Fruit fly (Drosophila melanogaster) whole organism, embryonic: ENCODE results near the gene CG14020.

Experiments used
- Antp ChIP-seq: fragments of 200-800 bp; sonication (Bioruptor generic); optimal IDR thresholded peaks from 3 replicates; lab custom pipeline; 2016; ENCODE audit warnings: missing biosample characterization, missing genetic modification characterization
- Atf-2 ChIP-seq: fragments of 200-800 bp; sonication (Bioruptor generic); optimal IDR thresholded peaks from 2 replicates; lab custom pipeline; 2016; ENCODE audit warnings: missing biosample characterization, missing genetic modification characterization
- B-H2 ChIP-seq: fragments of 200-800 bp; sonication (Bioruptor generic); optimal IDR thresholded peaks from 2 replicates; lab custom pipeline; 2018; ENCODE audit warnings: missing biosample characterization, mild to moderate bottlenecking, missing genetic modification characterization
- CG10267 ChIP-seq: fragments of 200-800 bp; sonication (Bioruptor generic); optimal IDR thresholded peaks from 2 replicates; lab custom pipeline; 2018; ENCODE audit warnings: missing biosample characterization, mild to moderate bottlenecking, missing genetic modification characterization, moderate library complexity
- CG11504 ChIP-seq: fragments of 200-800 bp; sonication (Bioruptor generic); optimal IDR thresholded peaks from 3 replicates; lab custom pipeline; 2019; ENCODE audit warnings: missing biosample characterization, mild to moderate bottlenecking, missing genetic modification characterization, moderate library complexity
- CG11560 ChIP-seq: fragments of 200-800 bp; sonication (Bioruptor generic); IDR thresholded peaks from 3 replicates; pipeline ENCODE4 v1.3.6; 2022; ENCODE audit warnings: missing biosample characterization, missing genetic modification characterization
- CG1603 ChIP-seq: fragments of 200-800 bp; sonication (Bioruptor generic); optimal IDR thresholded peaks from 2 replicates; lab custom pipeline; 2019; ENCODE audit warnings: missing biosample characterization, mild to moderate bottlenecking, missing genetic modification characterization, moderate library complexity
- CG16815 ChIP-seq: fragments of 200-800 bp; sonication (Bioruptor generic); optimal IDR thresholded peaks from 3 replicates; lab custom pipeline; 2017; ENCODE audit warnings: missing biosample characterization, mild to moderate bottlenecking, missing genetic modification characterization
- CG2889 ChIP-seq: fragments of 200-800 bp; sonication (Bioruptor generic); IDR thresholded peaks from 3 replicates; pipeline ENCODE4 v1.3.6; 2022; ENCODE audit warnings: missing biosample characterization, missing genetic modification characterization
- CG32532 ChIP-seq: fragments of 200-800 bp; sonication (Bioruptor generic); IDR thresholded peaks from 2 replicates; pipeline ENCODE4 v1.3.6; 2022; ENCODE audit warnings: missing biosample characterization, missing genetic modification characterization
- CG43689 ChIP-seq: fragments of 200-800 bp; sonication (Bioruptor generic); IDR thresholded peaks from 2 replicates; pipeline ENCODE4 v1.3.6; 2022; ENCODE audit warnings: missing biosample characterization, missing genetic modification characterization
- CG4707 ChIP-seq: fragments of 200-800 bp; sonication (Bioruptor generic); optimal IDR thresholded peaks from 2 replicates; lab custom pipeline; 2018; ENCODE audit warnings: missing biosample characterization, mild to moderate bottlenecking, missing genetic modification characterization, moderate library complexity
- CG5953 ChIP-seq: fragments of 200-800 bp; sonication (Bioruptor generic); IDR thresholded peaks from 2 replicates; pipeline ENCODE4 v1.3.6; 2022; ENCODE audit warnings: missing biosample characterization, missing genetic modification characterization
- CG6254 ChIP-seq: fragments of 200-800 bp; sonication (Bioruptor generic); optimal IDR thresholded peaks from 3 replicates; lab custom pipeline; 2017; ENCODE audit warnings: mild to moderate bottlenecking, missing biosample characterization, missing genetic modification reagents, missing genetic modification characterization
- CG6813 ChIP-seq: fragments of 200-800 bp; sonication (Bioruptor generic); optimal IDR thresholded peaks from 2 replicates; lab custom pipeline; 2017; ENCODE audit warnings: missing biosample characterization, missing genetic modification characterization, mild to moderate bottlenecking, moderate library complexity, missing genetic modification reagents
- CG7556 ChIP-seq: fragments of 200-800 bp; sonication (Bioruptor generic); optimal IDR thresholded peaks from 2 replicates; lab custom pipeline; 2017; ENCODE audit warnings: missing biosample characterization, mild to moderate bottlenecking, missing genetic modification characterization
- CG7928 ChIP-seq: fragments of 200-800 bp; sonication (Bioruptor generic); optimal IDR thresholded peaks from 2 replicates; lab custom pipeline; 2017; ENCODE audit warnings: missing biosample characterization, mild to moderate bottlenecking, missing genetic modification characterization
- CG8089 ChIP-seq: fragments of 200-800 bp; sonication (Bioruptor generic); optimal IDR thresholded peaks from 3 replicates; lab custom pipeline; 2016; ENCODE audit warnings: missing biosample characterization, missing genetic modification characterization
- CG9727 ChIP-seq: fragments of 200-800 bp; sonication (Bioruptor generic); optimal IDR thresholded peaks from 3 replicates; lab custom pipeline; 2017; ENCODE audit warnings: missing biosample characterization, mild to moderate bottlenecking, missing genetic modification characterization
- D ChIP-seq, 2 experiments: fragments of 200-800 bp in 1 of 2; fragments of >200 bp in 1 of 2; sonication (Bioruptor generic) in 1 of 2; optimal IDR thresholded peaks; 2 replicates in 1 of 2; 3 replicates in 1 of 2; lab custom pipeline; 2017; ENCODE audit warnings: mild to moderate bottlenecking in 1 of 2, missing biosample characterization in 1 of 2, missing genetic modification characterization in 1 of 2, missing genetic modification reagents in 1 of 2
- Dad ChIP-seq: fragments of 200-800 bp; sonication (Bioruptor generic); optimal IDR thresholded peaks from 3 replicates; lab custom pipeline; 2016; ENCODE audit warnings: missing biosample characterization, missing genetic modification characterization
- Dfd ChIP-seq, 2 experiments: fragments of >200 bp; optimal IDR thresholded peaks; 2 replicates each; lab custom pipeline; 2017; ENCODE audit warnings: missing biosample characterization in 2 of 2, missing genetic modification characterization in 2 of 2
- E2f2 ChIP-seq: fragments of 200-800 bp; sonication (Bioruptor generic); IDR thresholded peaks from 2 replicates; pipeline ENCODE4 v1.3.6; 2022; ENCODE audit warnings: missing biosample characterization, missing genetic modification characterization
- GATAe ChIP-seq: fragments of 200-800 bp; sonication (Bioruptor generic); conservative IDR thresholded peaks from 2 replicates; pipeline ENCODE4 v1.3.6; 2022; ENCODE audit warnings: missing biosample characterization, missing genetic modification characterization
- Hsf ChIP-seq: fragments of 200-800 bp; sonication (Bioruptor generic); optimal IDR thresholded peaks from 3 replicates; lab custom pipeline; 2016; ENCODE audit warnings: missing biosample characterization, missing genetic modification characterization
- MBD-R2 ChIP-seq: fragments of 200-800 bp; sonication (Bioruptor generic); IDR thresholded peaks from 2 replicates; pipeline ENCODE4 v1.3.6; 2022; ENCODE audit warnings: missing biosample characterization, missing genetic modification characterization
- Max ChIP-seq: fragments of 200-800 bp; sonication (Bioruptor generic); optimal IDR thresholded peaks from 2 replicates; lab custom pipeline; 2016; ENCODE audit warnings: missing biosample characterization, mild to moderate bottlenecking, missing genetic modification characterization
- Nf-YC ChIP-seq: fragments of 200-800 bp; optimal IDR thresholded peaks from 3 replicates; lab custom pipeline; 2019; ENCODE audit warnings: missing biosample characterization, mild to moderate bottlenecking, missing genetic modification characterization, moderate library complexity
- Trl ChIP-seq, 3 experiments: fragments of >200 bp in 2 of 3; fragments of 200-800 bp in 1 of 3; sonication (Bioruptor generic) in 1 of 3; optimal IDR thresholded peaks; 2 replicates in 1 of 3; 3 replicates in 2 of 3; lab custom pipeline; 2016 to 2017; ENCODE audit warnings: missing biosample characterization in 1 of 3, missing genetic modification characterization in 1 of 3
- abd-A ChIP-seq: fragments of 200-800 bp; sonication (Bioruptor generic); optimal IDR thresholded peaks from 3 replicates; lab custom pipeline; 2019; ENCODE audit warnings: missing biosample characterization, mild to moderate bottlenecking, missing genetic modification characterization, moderate library complexity
- ara ChIP-seq: fragments of 200-800 bp; sonication (Bioruptor generic); IDR thresholded peaks from 2 replicates; pipeline ENCODE4 v1.3.6; 2022; ENCODE audit warnings: missing biosample characterization, missing genetic modification characterization
- bbx ChIP-seq: fragments of 200-800 bp; sonication (Bioruptor generic); IDR thresholded peaks from 2 replicates; pipeline ENCODE4 v1.3.6; 2022; ENCODE audit warnings: missing biosample characterization, missing genetic modification characterization; ENCODE audit not compliant: partially characterized antibody
- bcd ChIP-seq: fragments of 200-800 bp; sonication (Bioruptor generic); optimal IDR thresholded peaks from 2 replicates; lab custom pipeline; 2017; ENCODE audit warnings: missing biosample characterization, mild to moderate bottlenecking, missing genetic modification characterization
- cad ChIP-seq: fragments of >200 bp; optimal IDR thresholded peaks from 2 replicates; lab custom pipeline; 2017; ENCODE audit warnings: missing biosample characterization, missing genetic modification characterization
- ems ChIP-seq: fragments of 200-800 bp; sonication (Bioruptor generic); optimal IDR thresholded peaks from 3 replicates; lab custom pipeline; 2016; ENCODE audit warnings: missing biosample characterization, missing genetic modification characterization
- eve ChIP-seq, 2 experiments: fragments of >200 bp; optimal IDR thresholded peaks; 2 replicates each; lab custom pipeline; 2017; ENCODE audit warnings: missing biosample characterization in 2 of 2, missing genetic modification characterization in 2 of 2
- ewg ChIP-seq: fragments of 200-800 bp; sonication (Bioruptor generic); optimal IDR thresholded peaks from 3 replicates; lab custom pipeline; 2017; ENCODE audit warnings: mild to moderate bottlenecking, missing biosample characterization, missing genetic modification reagents, missing genetic modification characterization
- eyg ChIP-seq: fragments of 200-800 bp; sonication (Bioruptor generic); optimal IDR thresholded peaks from 3 replicates; lab custom pipeline; 2016; ENCODE audit warnings: missing biosample characterization, missing genetic modification characterization
- jing ChIP-seq: fragments of 200-800 bp; sonication (Bioruptor generic); optimal IDR thresholded peaks from 2 replicates; lab custom pipeline; 2018; ENCODE audit warnings: missing biosample characterization, mild to moderate bottlenecking, missing genetic modification characterization
- kni ChIP-seq: fragments of 200-800 bp; sonication (Bioruptor generic); optimal IDR thresholded peaks from 3 replicates; lab custom pipeline; 2017; ENCODE audit warnings: mild to moderate bottlenecking, missing biosample characterization, missing genetic modification reagents, missing genetic modification characterization
- nau ChIP-seq: fragments of 200-800 bp; sonication (Bioruptor generic); optimal IDR thresholded peaks from 3 replicates; lab custom pipeline; 2017; ENCODE audit warnings: missing biosample characterization, mild to moderate bottlenecking, missing genetic modification characterization, missing genetic modification reagents
- nerfin-1 ChIP-seq: fragments of 200-800 bp; sonication (Bioruptor generic); optimal IDR thresholded peaks from 3 replicates; lab custom pipeline; 2019; ENCODE audit warnings: missing biosample characterization, mild to moderate bottlenecking, missing genetic modification characterization, moderate library complexity
- peb ChIP-seq: fragments of 200-800 bp; sonication (Bioruptor generic); IDR thresholded peaks from 2 replicates; pipeline ENCODE4 v1.3.6; 2022; ENCODE audit warnings: missing biosample characterization, missing genetic modification characterization
- sc ChIP-seq, 3 experiments: fragments of >200 bp in 2 of 3; fragments of 200-800 bp in 1 of 3; sonication (Bioruptor generic) in 1 of 3; optimal IDR thresholded peaks; 2 replicates in 2 of 3; 3 replicates in 1 of 3; lab custom pipeline; 2017; ENCODE audit warnings: mild to moderate bottlenecking in 1 of 3, missing biosample characterization in 1 of 3, missing genetic modification characterization in 1 of 3, missing genetic modification reagents in 1 of 3
- slou ChIP-seq: fragments of 200-800 bp; sonication (Bioruptor generic); optimal IDR thresholded peaks from 3 replicates; lab custom pipeline; 2016; ENCODE audit warnings: missing biosample characterization, missing genetic modification characterization
- sna ChIP-seq: fragments of 200-800 bp; sonication (Bioruptor generic); IDR thresholded peaks from 2 replicates; pipeline ENCODE4 v1.3.6; 2022; ENCODE audit warnings: missing biosample characterization, missing genetic modification characterization; ENCODE audit not compliant: partially characterized antibody
- stwl ChIP-seq: fragments of 200-800 bp; sonication (Bioruptor generic); optimal IDR thresholded peaks from 3 replicates; lab custom pipeline; 2018; ENCODE audit warnings: missing biosample characterization, mild to moderate bottlenecking, missing genetic modification characterization, moderate library complexity
- tgo ChIP-seq: fragments of 200-800 bp; sonication (Bioruptor generic); IDR thresholded peaks from 3 replicates; pipeline ENCODE4 v1.3.6; 2022; ENCODE audit warnings: missing biosample characterization, missing genetic modification characterization
- wdn ChIP-seq: fragments of 200-800 bp; sonication (Bioruptor generic); IDR thresholded peaks from 2 replicates; pipeline ENCODE4 v1.3.6; 2022; ENCODE audit warnings: missing biosample characterization, missing genetic modification characterization
- yki ChIP-seq: fragments of >200 bp; optimal IDR thresholded peaks from 3 replicates; lab custom pipeline; 2018
- zen ChIP-seq: fragments of 200-800 bp; sonication (Bioruptor generic); optimal IDR thresholded peaks from 3 replicates; lab custom pipeline; 2018; ENCODE audit warnings: missing biosample characterization, mild to moderate bottlenecking, missing genetic modification characterization, moderate library complexity

The CG14020 gene

DNA sequence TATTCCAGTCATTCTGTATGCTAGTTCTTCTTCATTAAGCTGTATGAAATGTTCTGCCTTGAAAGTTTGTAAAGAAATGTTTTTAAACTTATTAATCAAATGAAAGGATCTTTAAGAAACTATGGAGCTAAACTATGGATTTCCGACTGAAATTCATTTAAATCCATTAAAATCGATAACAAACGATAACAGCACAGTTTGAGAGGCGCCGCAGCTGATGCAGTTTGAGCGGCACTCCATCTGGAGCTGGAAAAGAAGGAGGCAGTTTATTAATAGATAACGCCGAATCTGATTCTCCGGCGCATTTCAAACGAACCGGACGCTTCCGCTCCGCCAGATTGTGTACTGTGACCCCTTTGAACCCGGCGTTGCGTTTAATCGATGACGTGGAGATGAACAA is 10.3 kb downstream of the CG14020 start, which contains the start of gene CG31915 (continued):
- peak; percentile 83 for TF ChIP-seq bbx (GFP tag; lab: Robert Waterston, UW)
- no peak for TF ChIP-seq CG7556 (GFP tag; lab: Kevin White, UChicago)
- no peak for TF ChIP-seq wdn (GFP tag; lab: Robert Waterston, UW)
- no peak for TF ChIP-seq tgo (GFP tag; lab: Robert Waterston, UW)
- peak; percentile 92 for TF ChIP-seq cad
- no peak for TF ChIP-seq Max
- TF ChIP-seq CG1603 (tag; lab: Kevin White, UChicago): no peak
- no peak for TF ChIP-seq peb (GFP tag; lab: Robert Waterston, UW)
- TF ChIP-seq yki (lab: Kevin White, UChicago): no peak
- no peak for TF ChIP-seq CG11504 (tag; lab: Kevin White, UChicago)
- TF ChIP-seq Nf-YC (tag; lab: Kevin White, UChicago): no peak
- TF ChIP-seq kni (GFP tag; lab: Kevin White, UChicago): no peak
- no peak for TF ChIP-seq Dfd (GFP tag; optimal IDR thresholded peaks at IDR 0.05; lab: Kevin White, UChicago)
- peak; percentile 82 for TF ChIP-seq MBD-R2 (GFP tag; lab: Robert Waterston, UW)
- no peak for TF ChIP-seq CG4707 (GFP tag; lab: Kevin White, UChicago)
- no peak for TF ChIP-seq abd-A
- no peak for TF ChIP-seq CG9727
- TF ChIP-seq ems (GFP tag; lab: Kevin White, UChicago): no peak
- TF ChIP-seq Atf-2 (GFP tag; lab: Kevin White, UChicago): no peak
- 0 out of 2 replicates have a peak, but pooled peaks have one; percentile 39 for TF ChIP-seq sna (GFP tag; lab: Robert Waterston, UW)
- no peak for TF ChIP-seq CG2889 (GFP tag; lab: Robert Waterston, UW)
- no peak for TF ChIP-seq bcd (GFP tag; lab: Kevin White, UChicago)
- no peak for TF ChIP-seq nerfin-1 (tag; lab: Kevin White, UChicago)
- TF ChIP-seq sc (optimal IDR thresholded peaks at IDR 0.05; lab: Kevin White, UChicago): no peak
- no peak for TF ChIP-seq sc (GFP tag; optimal IDR thresholded peaks at IDR 0.05; lab: Kevin White, UChicago)
- no peak for TF ChIP-seq slou (GFP tag; lab: Kevin White, UChicago)
- TF ChIP-seq CG11560: no peak
- no peak for TF ChIP-seq GATAe
- no peak for TF ChIP-seq Hsf (GFP tag; lab: Kevin White, UChicago)
- no peak for TF ChIP-seq nau
- no peak for TF ChIP-seq ara
- no peak for TF ChIP-seq D (optimal IDR thresholded peaks at IDR 0.05; lab: Kevin White, UChicago)
- TF ChIP-seq D (GFP tag; optimal IDR thresholded peaks at IDR 0.05; lab: Kevin White, UChicago): no peak
- no peak for TF ChIP-seq zen
- TF ChIP-seq Dad (GFP tag; lab: Kevin White, UChicago): no peak
- no peak for TF ChIP-seq B-H2 (GFP tag; lab: Kevin White, UChicago)
- no peak for TF ChIP-seq CG43689
- TF ChIP-seq Antp (GFP tag; lab: Kevin White, UChicago): no peak
- no peak for TF ChIP-seq CG5953 (GFP tag; lab: Robert Waterston, UW)
- no peak for TF ChIP-seq CG16815 (GFP tag; lab: Kevin White, UChicago)
- TF ChIP-seq stwl (tag; lab: Kevin White, UChicago): peak; percentile 72
- no peak for TF ChIP-seq eve (GFP tag; optimal IDR thresholded peaks at IDR 0.05; lab: Kevin White, UChicago)
- no peak for TF ChIP-seq Trl (optimal IDR thresholded peaks at IDR 0.05; lab: Kevin White, UChicago)
- no peak for TF ChIP-seq Trl (GFP tag; optimal IDR thresholded peaks at IDR 0.05; lab: Kevin White, UChicago)
- TF ChIP-seq eyg: no peak
- no peak for TF ChIP-seq CG6254 (GFP tag; lab: Kevin White, UChicago)
- TF ChIP-seq CG8089 (GFP tag; lab: Kevin White, UChicago): no peak
- TF ChIP-seq jing (GFP tag; lab: Kevin White, UChicago): no peak
- TF ChIP-seq CG32532: no peak
- TF ChIP-seq CG10267: no peak
- TF ChIP-seq CG7928 (GFP tag; lab: Kevin White, UChicago): no peak
- TF ChIP-seq ewg (GFP tag; lab: Kevin White, UChicago): no peak
- TF ChIP-seq CG6813 (GFP tag; lab: Kevin White, UChicago): no peak
- TF ChIP-seq E2f2 (GFP tag; lab: Robert Waterston, UW): peak; percentile 91
